Worm (Caenorhabditis elegans): ENCODE data around the gene R07E5.6.

R07E5.6 gene

DNA sequence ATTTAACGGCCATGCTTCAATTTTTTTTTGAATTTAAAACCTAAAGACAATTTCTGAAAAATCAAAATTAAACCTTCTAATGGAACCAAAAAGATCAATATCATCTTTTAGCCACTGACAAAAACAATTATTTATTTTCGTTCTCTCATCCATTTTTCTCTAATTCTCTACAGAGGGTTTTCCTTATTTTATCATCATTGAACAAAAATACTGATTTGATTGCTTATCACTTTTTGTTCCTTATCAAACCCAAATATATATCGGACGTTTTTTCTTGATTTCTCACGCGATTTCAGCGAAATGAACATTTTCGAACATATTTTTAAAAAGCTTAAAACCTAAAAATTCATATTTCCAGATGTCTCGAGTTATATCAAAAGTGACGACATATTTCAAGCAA is 14.5 kb downstream of the R07E5.6 start, which contains the start of gene mpc-1 (continued):
- TF ChIP-seq nhr-47 (tag; optimal IDR thresholded peaks at IDR 0.05) (no peak), fkh-8 (tag; optimal IDR thresholded peaks at IDR 0.05) (no peak), nhr-71 (tag; optimal IDR thresholded peaks at IDR 0.05) (peak; percentile 53), lin-13 (GFP tag; optimal IDR thresholded peaks at IDR 0.05) (no peak), blmp-1 (tag; optimal IDR thresholded peaks at IDR 0.05) (peak; percentile 44), C16A3.4 (tag; optimal IDR thresholded peaks at IDR 0.05) (no peak), snu-23 (GFP tag; optimal IDR thresholded peaks at IDR 0.05) (peak; percentile 18), lir-3 (tag; optimal IDR thresholded peaks at IDR 0.05; ENCODE audit: poor library complexity) (no peak), zag-1 (tag; optimal IDR thresholded peaks at IDR 0.05) (no peak), zip-4 (GFP tag; optimal IDR thresholded peaks at IDR 0.05) (no peak), mef-2 (tag; optimal IDR thresholded peaks at IDR 0.05) (no peak)

DNA sequence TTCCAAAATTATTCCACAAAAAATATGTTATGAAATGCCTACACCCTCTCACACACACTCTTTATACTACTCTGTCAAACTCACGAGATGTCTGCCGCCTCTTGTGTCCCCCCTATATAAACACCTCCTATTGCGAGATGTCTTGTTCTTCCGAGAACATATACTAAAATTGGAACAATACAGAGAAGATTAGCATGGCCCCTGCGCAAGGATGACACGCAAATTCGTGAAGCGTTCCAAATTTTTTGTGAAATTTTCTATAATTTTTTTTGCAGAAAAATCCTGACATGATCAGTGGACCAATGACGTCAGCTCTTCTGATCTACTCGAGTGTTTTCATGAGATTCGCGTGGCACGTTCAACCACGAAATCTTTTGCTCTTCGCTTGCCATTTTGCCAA is 15.5 kb downstream of the R07E5.6 start:
- TF ChIP-seq ceh-90 (tag; optimal IDR thresholded peaks at IDR 0.05): peak; percentile 4
- TF ChIP-seq zip-4 (GFP tag; optimal IDR thresholded peaks at IDR 0.05): peak; percentile 53
- TF ChIP-seq lin-14 (GFP tag; optimal IDR thresholded peaks at IDR 0.05): peak; percentile 67
- TF ChIP-seq lir-3 (tag; optimal IDR thresholded peaks at IDR 0.05; ENCODE audit: poor library complexity): peak; percentile 10
- peak; percentile 11 for TF ChIP-seq fos-1 (tag; optimal IDR thresholded peaks at IDR 0.05)
- peak; percentile 13 for TF ChIP-seq sox-4 (tag; optimal IDR thresholded peaks at IDR 0.05)
- TF ChIP-seq aly-2 (tag; optimal IDR thresholded peaks at IDR 0.05): peak; percentile 5
- TF ChIP-seq nhr-19 (GFP tag; conservative IDR thresholded peaks at IDR 0.05): peak; percentile 86
- TF ChIP-seq efl-1 (optimal IDR thresholded peaks at IDR 0.05): peak; percentile 37 to 54
- TF ChIP-seq efl-1 (GFP tag; optimal IDR thresholded peaks at IDR 0.05 in 1 of 2): peak; percentile 37 to 91
- TF ChIP-seq nhr-20 (tag; optimal IDR thresholded peaks at IDR 0.05): peak; percentile 52
- TF ChIP-seq grh-1 (GFP tag; IDR thresholded peaks at IDR 0.05): peak; percentile 47; the same call in 1 of the 2 replicates
- TF ChIP-seq lin-13 (GFP tag; optimal IDR thresholded peaks at IDR 0.05): peak; percentile 9
- TF ChIP-seq dsc-1 (tag; optimal IDR thresholded peaks at IDR 0.05): peak; percentile 65
- peak; percentile 3 to 46 for TF ChIP-seq lin-35 (GFP tag; optimal IDR thresholded peaks at IDR 0.05)
- peak; percentile 55 for TF ChIP-seq fkh-8 (tag; optimal IDR thresholded peaks at IDR 0.05)
- peak; percentile 47 for TF ChIP-seq C16A3.4 (tag; optimal IDR thresholded peaks at IDR 0.05)
- TF ChIP-seq isw-1 (GFP tag; IDR thresholded peaks at IDR 0.05): peak; percentile 41
- peak; percentile 9 to 41 (median 39) for TF ChIP-seq dpl-1 (GFP tag; optimal IDR thresholded peaks at IDR 0.05)
- peak; percentile 51 for TF ChIP-seq xbp-1 (tag; optimal IDR thresholded peaks at IDR 0.05)
- TF ChIP-seq nhr-85 (tag): peak; percentile 81
- peak; percentile 33 for TF ChIP-seq skn-1 (tag; optimal IDR thresholded peaks at IDR 0.05)
- TF ChIP-seq F16B12.6 (tag; optimal IDR thresholded peaks at IDR 0.05): peak; percentile 18
- peak; percentile 73 for TF ChIP-seq nhr-71 (tag; optimal IDR thresholded peaks at IDR 0.05)
- TF ChIP-seq unc-86 (tag; optimal IDR thresholded peaks at IDR 0.05): peak; percentile 16
- TF ChIP-seq snpc-4 (tag; optimal IDR thresholded peaks at IDR 0.05): peak; percentile 98
- TF ChIP-seq swsn-7 (tag; optimal IDR thresholded peaks at IDR 0.05): peak; percentile 65
- TF ChIP-seq elt-3 (tag; optimal IDR thresholded peaks at IDR 0.05): peak in 1 of 6 experiments; percentile 16
- TF ChIP-seq ceh-88 (GFP tag; IDR thresholded peaks at IDR 0.05): 0 out of 2 replicates have a peak, but pooled peaks have one; percentile 37
- peak; percentile 17 for TF ChIP-seq elt-2 (tag; optimal IDR thresholded peaks at IDR 0.05)
- TF ChIP-seq lsy-2 (tag; optimal IDR thresholded peaks at IDR 0.05): peak; percentile 40 to 51
- peak; percentile 33 for TF ChIP-seq irx-1 (tag; optimal IDR thresholded peaks at IDR 0.05)
- peak; percentile 82 for TF ChIP-seq nhr-47 (tag; optimal IDR thresholded peaks at IDR 0.05)
- peak; percentile 33 for TF ChIP-seq tbx-2 (tag; optimal IDR thresholded peaks at IDR 0.05)
- peak; percentile 55 for TF ChIP-seq snu-23 (GFP tag; optimal IDR thresholded peaks at IDR 0.05)
- peak; percentile 66 for TF ChIP-seq nhr-90 (tag; optimal IDR thresholded peaks at IDR 0.05; ENCODE audit: poor library complexity)
- TF ChIP-seq rnt-1 (tag; optimal IDR thresholded peaks at IDR 0.05): peak; percentile 23
- TF ChIP-seq ztf-4 (tag; optimal IDR thresholded peaks at IDR 0.05): peak; percentile 34
- peak; percentile 50 for TF ChIP-seq mep-1 (tag; optimal IDR thresholded peaks at IDR 0.05)
